Fruit fly (Drosophila melanogaster): ENCODE results near the gene CG33927.

The CG33927 gene

dm6 chr3R:4649880-4650493 lies 40.4 kb downstream of the CG33927 start:
- no peak for TF ChIP-seq CG17801 (GFP tag; optimal IDR thresholded peaks at IDR 0.05; ENCODE audit: partially characterized antibody)

dm6 chr3R:4649126-4649811 lies 41.1 kb downstream of the CG33927 start, which contains the start of gene Karybeta3:
Gene Karybeta3 (plus strand): TSS chr3R:4649176.
- peak; percentile 71 for TF ChIP-seq CG17801 (GFP tag; optimal IDR thresholded peaks at IDR 0.05; ENCODE audit: partially characterized antibody)

- no peak for TF ChIP-seq CG17801 (GFP tag; optimal IDR thresholded peaks at IDR 0.05; ENCODE audit: partially characterized antibody)
Measured at dm6 chr3R:4645457-4646082, 44.8 kb downstream of the CG33927 start, which contains the start of the genes Dlip2 and rpk. Gene Dlip2 (minus strand): TSS chr3R:4645655. Gene rpk (plus strand): TSS chr3R:4645981.

- TF ChIP-seq CG17801 (GFP tag; optimal IDR thresholded peaks at IDR 0.05; ENCODE audit: partially characterized antibody): peak; percentile 49
Measured at dm6 chr3R:4641616-4642102, 48.7 kb downstream of the CG33927 start, which contains the start of the genes CG9775, MED31 and slx1. Gene CG9775 (minus strand): TSS chr3R:4641838. Gene MED31 (plus strand): TSS chr3R:4641963. Gene slx1 (plus strand): TSS chr3R:4641963.

dm6 chr3R:4641254-4641573 lies 49.2 kb downstream of the CG33927 start:
- no peak for TF ChIP-seq CG17801 (GFP tag; optimal IDR thresholded peaks at IDR 0.05; ENCODE audit: partially characterized antibody)

dm6 chr3R:4640546-4641253 lies 49.7 kb downstream of the CG33927 start:
- no peak for TF ChIP-seq CG17801 (GFP tag; optimal IDR thresholded peaks at IDR 0.05; ENCODE audit: partially characterized antibody)
